Fruit fly (Drosophila melanogaster) whole organism, pupa: ENCODE results near the gene CG10802.

ENCODE experiments used
- CG34367 ChIP-seq: fragments of 200-800 bp; sonication (Bioruptor generic); optimal IDR thresholded peaks from 2 replicates; lab custom pipeline; 2018; ENCODE audit warnings: missing biosample characterization, mild to moderate bottlenecking, missing genetic modification characterization
- Pif1B ChIP-seq: fragments of 200-800 bp; sonication (Bioruptor generic); optimal IDR thresholded peaks from 3 replicates; lab custom pipeline; 2016; ENCODE audit warnings: missing biosample characterization, missing genetic modification characterization

DNA sequence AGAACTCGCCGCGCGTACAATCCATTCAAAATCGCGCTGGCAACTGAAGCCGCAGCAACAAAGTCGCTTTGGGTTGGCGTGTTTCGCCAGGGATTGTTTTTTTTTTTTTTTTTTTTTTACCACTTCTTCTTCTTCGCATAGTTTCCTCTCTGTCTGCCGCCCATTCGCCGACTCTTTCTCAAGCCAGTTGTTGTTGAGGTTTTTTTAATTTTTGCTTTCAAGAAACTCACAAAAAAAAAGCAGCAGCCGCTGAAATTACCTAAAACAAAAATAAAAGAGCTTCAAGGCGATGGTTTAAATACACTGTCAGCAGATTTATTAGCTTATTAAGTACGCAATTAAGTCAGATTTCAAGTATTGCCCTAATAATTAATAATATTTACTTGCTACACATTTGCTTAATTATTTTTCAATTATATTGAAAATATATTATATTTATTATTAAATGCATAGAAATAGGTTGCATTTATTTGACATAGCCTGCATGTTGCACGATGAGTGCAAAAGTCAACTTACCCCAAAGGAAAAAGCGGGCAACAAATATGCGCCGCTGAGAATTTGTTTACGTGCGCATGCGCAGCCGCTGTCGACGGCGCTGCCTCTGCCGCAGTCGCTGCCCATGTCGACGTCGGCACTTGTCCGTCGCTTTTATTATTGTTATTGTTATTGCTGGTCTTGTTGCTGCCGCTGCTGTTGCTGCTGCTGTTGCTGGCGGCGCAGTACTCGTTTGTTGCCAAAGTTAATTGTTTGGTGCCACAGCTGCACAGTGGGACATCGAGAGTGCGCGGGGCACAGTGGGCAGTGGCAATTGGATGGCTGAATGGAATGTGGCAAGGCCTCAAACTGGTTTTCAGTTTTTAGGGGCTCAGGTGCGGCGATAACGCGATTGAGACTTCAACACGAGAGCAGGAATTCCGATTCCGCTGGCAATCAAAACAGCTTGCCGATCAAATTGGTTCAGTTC is 8.0 kb upstream of the CG10802 start, which contains the start of gene CG12206:
- TF ChIP-seq Pif1B (GFP tag; lab: Kevin White, UChicago) (peak; percentile 77), CG34367 (peak; percentile 89)
